Fruit fly (Drosophila melanogaster) whole organism, embryonic: ENCODE data around the gene Dbp73D.

Source experiments
- Atf6 ChIP-seq: fragments of 200-800 bp; sonication (Bioruptor generic); IDR thresholded peaks from 2 replicates; pipeline ENCODE4 v1.3.6; 2022; ENCODE audit warnings: missing biosample characterization, missing genetic modification characterization
- CG1024 ChIP-seq: fragments of 200-800 bp; sonication (Bioruptor generic); IDR thresholded peaks from 2 replicates; pipeline ENCODE4 v1.3.6; 2022; ENCODE audit warnings: missing biosample characterization, missing genetic modification characterization
- CG10267 ChIP-seq: fragments of 200-800 bp; sonication (Bioruptor generic); optimal IDR thresholded peaks from 2 replicates; lab custom pipeline; 2018; ENCODE audit warnings: missing biosample characterization, mild to moderate bottlenecking, missing genetic modification characterization, moderate library complexity
- CG10462 ChIP-seq: fragments of 200-800 bp; sonication (Bioruptor generic); optimal IDR thresholded peaks from 2 replicates; lab custom pipeline; 2016; ENCODE audit warnings: missing biosample characterization, missing genetic modification characterization
- CG11723 ChIP-seq: fragments of 200-800 bp; sonication (Bioruptor generic); optimal IDR thresholded peaks from 2 replicates; lab custom pipeline; 2017; ENCODE audit warnings: missing biosample characterization, mild to moderate bottlenecking, missing genetic modification characterization
- CG12236 ChIP-seq: fragments of 200-800 bp; sonication (Bioruptor generic); optimal IDR thresholded peaks from 2 replicates; lab custom pipeline; 2016; ENCODE audit warnings: missing biosample characterization, missing genetic modification characterization
- CG13296 ChIP-seq: fragments of 200-800 bp; sonication (Bioruptor generic); optimal IDR thresholded peaks from 3 replicates; lab custom pipeline; 2018; ENCODE audit warnings: missing biosample characterization, mild to moderate bottlenecking, missing genetic modification characterization
- CG13894 ChIP-seq: fragments of 200-800 bp; sonication (Bioruptor generic); optimal IDR thresholded peaks from 3 replicates; lab custom pipeline; 2018; ENCODE audit warnings: missing biosample characterization, mild to moderate bottlenecking, missing genetic modification characterization, moderate library complexity
- CG14014 ChIP-seq: fragments of 200-800 bp; sonication (Bioruptor generic); IDR thresholded peaks from 2 replicates; pipeline ENCODE4 v1.3.6; 2022; ENCODE audit warnings: missing biosample characterization, missing genetic modification characterization
- CG14441 ChIP-seq: fragments of 200-800 bp; sonication (Bioruptor generic); IDR thresholded peaks from 2 replicates; pipeline ENCODE4 v1.3.6; 2022; ENCODE audit warnings: missing biosample characterization, missing genetic modification characterization
- CG15479 ChIP-seq: fragments of 200-800 bp; sonication (Bioruptor generic); optimal IDR thresholded peaks from 3 replicates; lab custom pipeline; 2019; ENCODE audit warnings: missing biosample characterization, mild to moderate bottlenecking, missing genetic modification characterization, moderate library complexity
- CG17385 ChIP-seq: fragments of 200-800 bp; sonication (Bioruptor generic); optimal IDR thresholded peaks from 3 replicates; lab custom pipeline; 2018; ENCODE audit warnings: missing biosample characterization, mild to moderate bottlenecking, missing genetic modification characterization
- CG18011 ChIP-seq: fragments of 200-800 bp; sonication (Bioruptor generic); optimal IDR thresholded peaks from 2 replicates; lab custom pipeline; 2017; ENCODE audit warnings: missing biosample characterization, missing genetic modification characterization, mild to moderate bottlenecking, moderate library complexity, missing genotype
- CG18476 ChIP-seq: fragments of 200-800 bp; sonication (Bioruptor generic); optimal IDR thresholded peaks from 2 replicates; lab custom pipeline; 2016; ENCODE audit warnings: missing biosample characterization, mild to moderate bottlenecking, missing genetic modification characterization
- CG18619 ChIP-seq: fragments of 200-800 bp; sonication (Bioruptor generic); optimal IDR thresholded peaks from 3 replicates; lab custom pipeline; 2017; ENCODE audit warnings: missing biosample characterization, mild to moderate bottlenecking, missing genetic modification characterization
- CG30020 ChIP-seq: fragments of 200-800 bp; optimal IDR thresholded peaks from 2 replicates; lab custom pipeline; 2019; ENCODE audit warnings: missing biosample characterization, mild to moderate bottlenecking, missing genetic modification characterization, moderate library complexity
- CG31224 ChIP-seq: fragments of 200-800 bp; sonication (Bioruptor generic); IDR thresholded peaks from 2 replicates; pipeline ENCODE4 v1.3.6; 2022; ENCODE audit warnings: missing biosample characterization, missing genetic modification characterization
- CG32532 ChIP-seq: fragments of 200-800 bp; sonication (Bioruptor generic); IDR thresholded peaks from 2 replicates; pipeline ENCODE4 v1.3.6; 2022; ENCODE audit warnings: missing biosample characterization, missing genetic modification characterization
- CG42726 ChIP-seq: fragments of 200-800 bp; sonication (Bioruptor generic); IDR thresholded peaks from 2 replicates; pipeline ENCODE4 v1.3.6; 2022; ENCODE audit warnings: missing biosample characterization, missing genetic modification characterization; ENCODE audit not compliant: partially characterized antibody
- CG5953 ChIP-seq: fragments of 200-800 bp; sonication (Bioruptor generic); IDR thresholded peaks from 2 replicates; pipeline ENCODE4 v1.3.6; 2022; ENCODE audit warnings: missing biosample characterization, missing genetic modification characterization
- CG6689 ChIP-seq: fragments of 200-800 bp; sonication (Bioruptor generic); IDR thresholded peaks from 2 replicates; pipeline ENCODE4 v1.3.6; 2022; ENCODE audit warnings: missing biosample characterization, missing genetic modification characterization
- CG6791 ChIP-seq: fragments of 200-800 bp; sonication (Bioruptor generic); IDR thresholded peaks from 3 replicates; pipeline ENCODE4 v1.3.6; 2022; ENCODE audit warnings: missing biosample characterization, missing genetic modification characterization; ENCODE audit not compliant: partially characterized antibody
- CG6813 ChIP-seq: fragments of 200-800 bp; sonication (Bioruptor generic); optimal IDR thresholded peaks from 2 replicates; lab custom pipeline; 2017; ENCODE audit warnings: missing biosample characterization, missing genetic modification characterization, mild to moderate bottlenecking, moderate library complexity, missing genetic modification reagents
- CG7745 ChIP-seq: fragments of 200-800 bp; sonication (Bioruptor generic); optimal IDR thresholded peaks from 2 replicates; lab custom pipeline; 2018; ENCODE audit warnings: missing biosample characterization, mild to moderate bottlenecking, missing genetic modification characterization, moderate library complexity
- CG8388 ChIP-seq: fragments of 200-800 bp; sonication (Bioruptor generic); optimal IDR thresholded peaks from 2 replicates; lab custom pipeline; 2019; ENCODE audit warnings: missing biosample characterization, mild to moderate bottlenecking, missing genetic modification characterization, moderate library complexity
- CG8924 ChIP-seq: fragments of 200-800 bp; optimal IDR thresholded peaks from 3 replicates; lab custom pipeline; 2019; ENCODE audit warnings: missing biosample characterization, mild to moderate bottlenecking, missing genetic modification characterization, moderate library complexity
- CrebB ChIP-seq: fragments of 200-800 bp; sonication (Bioruptor generic); optimal IDR thresholded peaks from 3 replicates; lab custom pipeline; 2018; ENCODE audit warnings: missing biosample characterization, mild to moderate bottlenecking, missing genetic modification characterization
- Dref ChIP-seq: fragments of 200-800 bp; sonication (Bioruptor generic); IDR thresholded peaks from 2 replicates; pipeline ENCODE4 v1.3.6; 2022; ENCODE audit warnings: missing biosample characterization, missing genetic modification characterization
- Elba2 ChIP-seq: fragments of 200-800 bp; sonication (Bioruptor generic); optimal IDR thresholded peaks from 3 replicates; lab custom pipeline; 2016; ENCODE audit warnings: missing biosample characterization, missing genetic modification characterization
- H15 ChIP-seq: fragments of 200-800 bp; sonication (Bioruptor generic); IDR thresholded peaks from 3 replicates; pipeline ENCODE4 v1.3.6; 2022; ENCODE audit warnings: missing biosample characterization, missing genetic modification characterization
- HLH4C ChIP-seq: fragments of 200-800 bp; sonication (Bioruptor generic); IDR thresholded peaks from 3 replicates; pipeline ENCODE4 v1.3.6; 2022; ENCODE audit warnings: missing biosample characterization, missing genetic modification characterization; ENCODE audit not compliant: partially characterized antibody
- HLHmδ ChIP-seq: fragments of 200-800 bp; sonication (Bioruptor generic); optimal IDR thresholded peaks from 2 replicates; lab custom pipeline; 2018; ENCODE audit warnings: missing biosample characterization, mild to moderate bottlenecking, missing genetic modification characterization, moderate library complexity
- YL-1 ChIP-seq: fragments of 200-800 bp; sonication (Bioruptor generic); optimal IDR thresholded peaks from 3 replicates; lab custom pipeline; 2017; ENCODE audit warnings: missing biosample characterization, mild to moderate bottlenecking, missing genetic modification characterization
- ase ChIP-seq: fragments of 200-800 bp; sonication (Bioruptor generic); IDR thresholded peaks from 3 replicates; pipeline ENCODE4 v1.3.6; 2022; ENCODE audit warnings: missing biosample characterization, missing genetic modification characterization
- bab2 ChIP-seq: fragments of 200-800 bp; sonication (Bioruptor generic); optimal IDR thresholded peaks from 2 replicates; lab custom pipeline; 2016; ENCODE audit warnings: missing biosample characterization, missing genetic modification characterization
- crp ChIP-seq, 2 experiments: fragments of 200-800 bp; sonication (Bioruptor generic); optimal IDR thresholded peaks; 2 replicates in 1 of 2; 3 replicates in 1 of 2; lab custom pipeline; 2017; ENCODE audit warnings: missing biosample characterization in 2 of 2, missing genetic modification characterization in 2 of 2, mild to moderate bottlenecking in 1 of 2, moderate library complexity in 1 of 2
- en ChIP-seq: fragments of 200-800 bp; sonication (Bioruptor generic); optimal IDR thresholded peaks from 2 replicates; lab custom pipeline; 2016; ENCODE audit warnings: missing biosample characterization, missing genetic modification characterization
- fd102C ChIP-seq: fragments of 200-800 bp; sonication (Bioruptor generic); optimal IDR thresholded peaks from 2 replicates; lab custom pipeline; 2018; ENCODE audit warnings: missing biosample characterization, mild to moderate bottlenecking, missing genetic modification characterization, moderate library complexity
- nerfin-1 ChIP-seq: fragments of 200-800 bp; sonication (Bioruptor generic); optimal IDR thresholded peaks from 3 replicates; lab custom pipeline; 2019; ENCODE audit warnings: missing biosample characterization, mild to moderate bottlenecking, missing genetic modification characterization, moderate library complexity
- pros ChIP-seq: fragments of 200-800 bp; sonication (Bioruptor generic); optimal IDR thresholded peaks from 3 replicates; lab custom pipeline; 2019; ENCODE audit warnings: missing biosample characterization, mild to moderate bottlenecking, missing genetic modification characterization, moderate library complexity
- ro ChIP-seq: fragments of 200-800 bp; sonication (Bioruptor generic); IDR thresholded peaks from 2 replicates; pipeline ENCODE4 v1.3.6; 2022; ENCODE audit warnings: missing biosample characterization, missing genetic modification characterization
- sd ChIP-seq: fragments of 200-800 bp; sonication (Bioruptor generic); optimal IDR thresholded peaks from 3 replicates; lab custom pipeline; 2018; ENCODE audit warnings: missing biosample characterization, mild to moderate bottlenecking, missing genetic modification characterization, moderate library complexity
- sisA ChIP-seq: fragments of 200-800 bp; sonication (Bioruptor generic); IDR thresholded peaks from 2 replicates; pipeline ENCODE4 v1.3.6; 2022; ENCODE audit warnings: missing biosample characterization, missing genetic modification characterization
- unc-4 ChIP-seq: fragments of 200-800 bp; sonication (Bioruptor generic); IDR thresholded peaks from 2 replicates; pipeline ENCODE4 v1.3.6; 2022; ENCODE audit warnings: missing biosample characterization, missing genetic modification characterization; ENCODE audit not compliant: partially characterized antibody
- yki ChIP-seq: fragments of >200 bp; optimal IDR thresholded peaks from 3 replicates; lab custom pipeline; 2018
- zen2 ChIP-seq: fragments of 200-800 bp; sonication (Bioruptor generic); IDR thresholded peaks from 3 replicates; pipeline ENCODE4 v1.3.6; 2022; ENCODE audit warnings: missing biosample characterization, missing genetic modification characterization; ENCODE audit not compliant: partially characterized antibody

Gene Dbp73D

dm6 chr3L:16712371-16712770 is 18.2 kb downstream of the Dbp73D start (continued):
- TF ChIP-seq CG8924 (tag; lab: Kevin White, UChicago) (no peak), CG6791 (GFP tag; lab: Robert Waterston, UW) (0 out of 3 replicates have a peak, but pooled peaks have one; percentile 42), pros (GFP tag; lab: Kevin White, UChicago) (peak; percentile 40), CG12236 (GFP tag; lab: Kevin White, UChicago) (no peak)

- peak; percentile 40 for TF ChIP-seq YL-1 (GFP tag; lab: Kevin White, UChicago)
- no peak for TF ChIP-seq bab2
- TF ChIP-seq fd102C, result peak; percentile 34
- TF ChIP-seq nerfin-1, result peak; percentile 5
- TF ChIP-seq Elba2 (GFP tag; lab: Kevin White, UChicago), result peak; percentile 70
- peak; percentile 22; the same call in 1 of the 2 replicates for TF ChIP-seq CG5953 (GFP tag; lab: Robert Waterston, UW)
- no peak for TF ChIP-seq sisA (GFP tag; lab: Robert Waterston, UW)
- peak; percentile 3 for TF ChIP-seq CG11723 (GFP tag; lab: Kevin White, UChicago)
- no peak for TF ChIP-seq yki (lab: Kevin White, UChicago)
- TF ChIP-seq CG18011 (GFP tag; lab: Kevin White, UChicago), result no peak
- peak; percentile 60; the same call in 1 of the 3 replicates for TF ChIP-seq HLH4C
- peak; percentile 26; the same call in 1 of the 2 replicates for TF ChIP-seq CG14014 (GFP tag; lab: Robert Waterston, UW)
- TF ChIP-seq unc-4 (GFP tag; lab: Robert Waterston, UW), result no peak; the same call in none of the 2 replicates
- no peak for TF ChIP-seq ase
- TF ChIP-seq CG15479 (GFP tag; lab: Kevin White, UChicago), result peak; percentile 87
- TF ChIP-seq CG18476 (GFP tag; lab: Kevin White, UChicago), result no peak
- peak; percentile 63 for TF ChIP-seq CG32532 (GFP tag; lab: Robert Waterston, UW)
- TF ChIP-seq CG7745, result peak; percentile 5
- peak; percentile 68 for TF ChIP-seq Atf6 (GFP tag; lab: Robert Waterston, UW)
- TF ChIP-seq sd (tag; lab: Kevin White, UChicago), result peak; percentile 55
- TF ChIP-seq Dref, result peak; percentile 77
- TF ChIP-seq CG6689 (GFP tag; lab: Robert Waterston, UW), result no peak
- peak; percentile 86 for TF ChIP-seq HLHmδ (GFP tag; lab: Kevin White, UChicago)
- peak; percentile 44 for TF ChIP-seq CG18619 (GFP tag; lab: Kevin White, UChicago)
- TF ChIP-seq crp (GFP tag; optimal IDR thresholded peaks at IDR 0.05; lab: Kevin White, UChicago), result peak in 1 of 2 experiments; percentile 68
- peak; percentile 61 for TF ChIP-seq CG30020 (tag; lab: Kevin White, UChicago)
- TF ChIP-seq CG17385 (GFP tag; lab: Kevin White, UChicago), result peak; percentile 82
- TF ChIP-seq CG31224 (GFP tag; lab: Robert Waterston, UW), result no peak
- peak; percentile 62 for TF ChIP-seq CrebB
- peak; percentile 43 for TF ChIP-seq CG13894
- TF ChIP-seq CG6813 (GFP tag; lab: Kevin White, UChicago), result no peak
- TF ChIP-seq CG14441, result no peak
- TF ChIP-seq CG13296 (GFP tag; lab: Kevin White, UChicago), result peak; percentile 55
- TF ChIP-seq en, result no peak
- TF ChIP-seq CG1024 (GFP tag; lab: Robert Waterston, UW), result no peak
- no peak for TF ChIP-seq CG8388 (GFP tag; lab: Kevin White, UChicago)
- peak; percentile 47 for TF ChIP-seq CG10267 (tag; lab: Kevin White, UChicago)
- no peak for TF ChIP-seq ro (GFP tag; lab: Robert Waterston, UW)
- TF ChIP-seq zen2, result no peak
- TF ChIP-seq CG10462 (GFP tag; lab: Kevin White, UChicago), result peak; percentile 4
- TF ChIP-seq CG42726 (GFP tag; lab: Robert Waterston, UW), result peak; percentile 70; the same call in 1 of the 2 replicates
- TF ChIP-seq H15, result no peak
Observed at dm6 chr3L:16711430-16712228, 19.0 kb downstream of the Dbp73D start, which contains the start of the genes CG43954, Lasp and Dab. TSS of gene CG43954 (minus strand) at chr3L:16711677. TSS of gene Lasp (minus strand) at chr3L:16711677. TSS of gene Dab (plus strand) at chr3L:16712126.
